Worm (Caenorhabditis elegans): ENCODE measurements around the gene F10C2.4.

Gene F10C2.4

ce11 chrV:12026878-12027477 lies 14.4 kb upstream of the F10C2.4 start:
- TF ChIP-seq ama-1 (optimal IDR thresholded peaks at IDR 0.05) (no peak), hnd-1 (tag; optimal IDR thresholded peaks at IDR 0.05) (no peak), scrt-1 (GFP tag; IDR thresholded peaks at IDR 0.05) (no peak), pes-1 (GFP tag; IDR thresholded peaks at IDR 0.05) (no peak), F13C5.2 (tag; optimal IDR thresholded peaks at IDR 0.05) (no peak), tbx-11 (GFP tag; IDR thresholded peaks at IDR 0.05) (no peak), tbx-37 (GFP tag; conservative IDR thresholded peaks at IDR 0.05) (no peak), B0310.2 (tag; optimal IDR thresholded peaks at IDR 0.05) (no peak), sea-1 (GFP tag; conservative IDR thresholded peaks at IDR 0.05) (no peak), hmbx-1 (tag; optimal IDR thresholded peaks at IDR 0.05) (no peak), ets-7 (tag; optimal IDR thresholded peaks at IDR 0.05) (no peak), ceh-13 (GFP tag; optimal IDR thresholded peaks at IDR 0.05) (no peak), aly-1 (tag; optimal IDR thresholded peaks at IDR 0.05) (no peak)

- no peak for TF ChIP-seq scrt-1 (GFP tag; IDR thresholded peaks at IDR 0.05)
- TF ChIP-seq pes-1 (GFP tag; IDR thresholded peaks at IDR 0.05): no peak
- no peak for TF ChIP-seq ama-1 (optimal IDR thresholded peaks at IDR 0.05)
- no peak for TF ChIP-seq sea-1 (GFP tag; conservative IDR thresholded peaks at IDR 0.05)
- no peak for TF ChIP-seq ceh-36 (tag; optimal IDR thresholded peaks at IDR 0.05)
- no peak for TF ChIP-seq F13C5.2 (tag; optimal IDR thresholded peaks at IDR 0.05)
- TF ChIP-seq tbx-37 (GFP tag; conservative IDR thresholded peaks at IDR 0.05): no peak
- no peak for TF ChIP-seq tra-4 (tag; optimal IDR thresholded peaks at IDR 0.05)
- no peak for TF ChIP-seq flt-1 (GFP tag; IDR thresholded peaks at IDR 0.05)
- no peak for TF ChIP-seq hmg-4 (GFP tag; optimal IDR thresholded peaks at IDR 0.05)
- TF ChIP-seq hnd-1 (tag; optimal IDR thresholded peaks at IDR 0.05): no peak
- TF ChIP-seq aly-1 (tag; optimal IDR thresholded peaks at IDR 0.05): no peak
- no peak for TF ChIP-seq ceh-13 (GFP tag; optimal IDR thresholded peaks at IDR 0.05)
- TF ChIP-seq hmbx-1 (tag; optimal IDR thresholded peaks at IDR 0.05): no peak
- TF ChIP-seq B0310.2 (tag; optimal IDR thresholded peaks at IDR 0.05): no peak
- no peak for TF ChIP-seq ets-7 (tag; optimal IDR thresholded peaks at IDR 0.05)
- TF ChIP-seq tbx-11 (GFP tag; IDR thresholded peaks at IDR 0.05): no peak
Measured at ce11 chrV:12028151-12028550, 13.2 kb upstream of the F10C2.4 start.

- no peak for TF ChIP-seq pes-1 (GFP tag; IDR thresholded peaks at IDR 0.05)
- TF ChIP-seq F13C5.2 (tag; optimal IDR thresholded peaks at IDR 0.05): no peak
- no peak for TF ChIP-seq tbx-37 (GFP tag; conservative IDR thresholded peaks at IDR 0.05)
- TF ChIP-seq ceh-36 (tag; optimal IDR thresholded peaks at IDR 0.05): no peak
- no peak for TF ChIP-seq hmbx-1 (tag; optimal IDR thresholded peaks at IDR 0.05)
- no peak for TF ChIP-seq flt-1 (GFP tag; IDR thresholded peaks at IDR 0.05)
- TF ChIP-seq tbx-11 (GFP tag; IDR thresholded peaks at IDR 0.05): no peak
- no peak for TF ChIP-seq B0310.2 (tag; optimal IDR thresholded peaks at IDR 0.05)
- TF ChIP-seq hnd-1 (tag; optimal IDR thresholded peaks at IDR 0.05): no peak
- no peak for TF ChIP-seq ama-1 (optimal IDR thresholded peaks at IDR 0.05)
- no peak for TF ChIP-seq hmg-4 (GFP tag; optimal IDR thresholded peaks at IDR 0.05)
- no peak for TF ChIP-seq tra-4 (tag; optimal IDR thresholded peaks at IDR 0.05)
- no peak for TF ChIP-seq ets-7 (tag; optimal IDR thresholded peaks at IDR 0.05)
- TF ChIP-seq scrt-1 (GFP tag; IDR thresholded peaks at IDR 0.05): no peak
- TF ChIP-seq sea-1 (GFP tag; conservative IDR thresholded peaks at IDR 0.05): no peak
- TF ChIP-seq ceh-13 (GFP tag; optimal IDR thresholded peaks at IDR 0.05): no peak
- TF ChIP-seq aly-1 (tag; optimal IDR thresholded peaks at IDR 0.05): no peak
Measured at ce11 chrV:12032060-12032459, 9.3 kb upstream of the F10C2.4 start, which contains the start of gene pkc-1. pkc-1 (minus strand) TSS chrV:12032160.

DNA sequence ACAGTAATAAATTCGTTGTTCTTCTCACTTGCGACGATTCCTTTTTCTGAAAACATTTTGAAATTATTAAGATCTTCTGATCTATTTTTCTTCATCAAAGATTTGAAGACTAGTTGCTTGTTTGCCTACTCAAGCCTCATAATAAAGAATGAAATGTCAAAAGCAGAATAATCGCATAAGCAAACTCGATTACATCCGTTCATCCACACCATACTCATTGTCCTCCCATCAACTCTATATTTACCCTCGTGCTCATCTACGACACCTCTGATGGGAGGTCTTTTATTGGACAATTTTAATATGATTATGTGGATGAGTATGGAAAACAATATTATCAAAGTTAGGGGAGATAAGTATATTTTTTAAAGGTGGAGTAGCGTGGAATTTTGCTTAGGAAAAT lies 7.5 kb upstream of the F10C2.4 start:
- TF ChIP-seq hmg-4 (GFP tag; optimal IDR thresholded peaks at IDR 0.05): no peak
- no peak for TF ChIP-seq F13C5.2 (tag; optimal IDR thresholded peaks at IDR 0.05)
- TF ChIP-seq scrt-1 (GFP tag; IDR thresholded peaks at IDR 0.05): no peak

DNA sequence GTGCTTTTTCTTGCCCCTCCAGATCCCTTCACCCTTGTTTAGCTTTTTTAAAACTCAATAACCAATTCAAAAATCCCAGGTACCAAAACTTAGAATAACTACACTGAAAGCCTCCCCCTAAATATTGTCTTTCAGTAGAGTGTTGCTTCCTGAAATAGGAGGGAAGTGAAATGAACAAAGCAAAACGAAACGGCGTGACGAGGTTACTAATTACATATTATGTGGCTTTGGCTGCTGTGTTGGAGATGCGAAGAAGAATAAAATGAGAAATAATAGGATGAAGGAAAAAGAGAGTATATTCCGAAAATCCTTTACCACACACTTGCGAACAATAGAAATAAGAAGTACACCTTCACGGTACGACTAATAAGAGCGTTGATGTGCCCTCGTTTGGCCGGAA lies 5.2 kb upstream of the F10C2.4 start:
- TF ChIP-seq tbx-37 (GFP tag; conservative IDR thresholded peaks at IDR 0.05) (no peak), ceh-36 (tag; optimal IDR thresholded peaks at IDR 0.05) (no peak), scrt-1 (GFP tag; IDR thresholded peaks at IDR 0.05) (no peak), ets-7 (tag; optimal IDR thresholded peaks at IDR 0.05) (no peak), hmg-4 (GFP tag; optimal IDR thresholded peaks at IDR 0.05) (no peak), ceh-13 (GFP tag; optimal IDR thresholded peaks at IDR 0.05) (no peak), tra-4 (tag; optimal IDR thresholded peaks at IDR 0.05) (no peak)

DNA sequence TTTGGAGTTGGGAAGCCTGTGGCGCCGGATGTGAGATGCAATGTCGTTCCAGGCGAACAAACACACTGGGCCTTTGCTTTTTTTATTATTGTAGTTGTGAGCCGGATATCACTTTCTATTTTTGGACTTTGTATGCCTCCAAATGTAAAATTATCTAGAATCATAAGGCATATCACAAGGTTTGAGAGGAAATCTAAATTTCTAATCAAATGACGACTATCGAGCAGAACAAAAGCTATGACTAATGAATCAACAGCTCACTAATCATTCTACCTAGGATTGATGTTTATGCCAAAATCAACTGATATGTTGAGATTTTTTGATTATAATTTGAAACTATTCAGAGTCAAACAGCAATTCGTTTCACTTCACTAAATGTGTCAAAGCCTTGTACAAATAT lies 3.5 kb upstream of the F10C2.4 start:
- TF ChIP-seq ceh-36 (tag; optimal IDR thresholded peaks at IDR 0.05) (no peak), ama-1 (optimal IDR thresholded peaks at IDR 0.05) (no peak), scrt-1 (GFP tag; IDR thresholded peaks at IDR 0.05) (no peak), ets-7 (tag; optimal IDR thresholded peaks at IDR 0.05) (no peak), pes-1 (GFP tag; IDR thresholded peaks at IDR 0.05) (no peak), ceh-13 (GFP tag; optimal IDR thresholded peaks at IDR 0.05) (no peak), hmg-4 (GFP tag; optimal IDR thresholded peaks at IDR 0.05) (no peak), flt-1 (GFP tag; IDR thresholded peaks at IDR 0.05) (no peak), tbx-11 (GFP tag; IDR thresholded peaks at IDR 0.05) (no peak), B0310.2 (tag; optimal IDR thresholded peaks at IDR 0.05) (no peak), tbx-37 (GFP tag; conservative IDR thresholded peaks at IDR 0.05) (no peak), aly-1 (tag; optimal IDR thresholded peaks at IDR 0.05) (no peak)

DNA sequence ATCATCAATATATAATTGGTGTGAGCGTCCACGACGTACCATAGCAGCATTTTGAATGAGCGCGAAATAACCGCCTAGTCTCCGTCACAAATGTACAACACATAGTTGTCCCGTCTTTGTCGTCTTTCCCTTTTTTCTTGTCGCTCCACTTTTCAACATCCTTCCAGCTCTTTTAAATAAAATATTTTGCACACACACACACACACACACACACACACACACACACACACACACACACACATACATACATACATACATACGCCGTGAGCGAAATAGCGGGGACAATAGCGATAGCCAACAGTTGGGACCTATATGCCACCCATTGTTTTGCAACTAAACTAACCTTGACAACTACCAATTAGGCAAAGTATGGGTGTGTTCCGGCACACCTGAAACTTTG lies 3.0 kb upstream of the F10C2.4 start:
- TF ChIP-seq hmg-4 (GFP tag; optimal IDR thresholded peaks at IDR 0.05) (no peak), ceh-36 (tag; optimal IDR thresholded peaks at IDR 0.05) (no peak), F13C5.2 (tag; optimal IDR thresholded peaks at IDR 0.05) (no peak), tra-4 (tag; optimal IDR thresholded peaks at IDR 0.05) (no peak), B0310.2 (tag; optimal IDR thresholded peaks at IDR 0.05) (no peak), sea-1 (GFP tag; conservative IDR thresholded peaks at IDR 0.05) (no peak), ets-7 (tag; optimal IDR thresholded peaks at IDR 0.05) (no peak), hnd-1 (tag; optimal IDR thresholded peaks at IDR 0.05) (no peak), tbx-11 (GFP tag; IDR thresholded peaks at IDR 0.05) (no peak), ceh-13 (GFP tag; optimal IDR thresholded peaks at IDR 0.05) (no peak)
